Fruit fly (Drosophila melanogaster) whole organism, embryonic: ENCODE results near the gene Cks30A.

ENCODE experiments used
- CG18476 ChIP-seq: fragments of 200-800 bp; sonication (Bioruptor generic); optimal IDR thresholded peaks from 2 replicates; lab custom pipeline; 2016; ENCODE audit warnings: missing biosample characterization, mild to moderate bottlenecking, missing genetic modification characterization
- CG32532 ChIP-seq: fragments of 200-800 bp; sonication (Bioruptor generic); IDR thresholded peaks from 2 replicates; pipeline ENCODE4 v1.3.6; 2022; ENCODE audit warnings: missing biosample characterization, missing genetic modification characterization
- Hr39 ChIP-seq: fragments of >200 bp; optimal IDR thresholded peaks from 2 replicates; lab custom pipeline; 2017
- Hr51 ChIP-seq, 2 experiments: fragments of 200-800 bp; sonication (Bioruptor generic); optimal IDR thresholded peaks; 2 replicates in 1 of 2; 3 replicates in 1 of 2; lab custom pipeline; 2016 to 2018; ENCODE audit warnings: missing biosample characterization in 2 of 2, missing genetic modification characterization in 2 of 2, mild to moderate bottlenecking in 1 of 2, moderate library complexity in 1 of 2
- Mad ChIP-seq: fragments of 200-800 bp; sonication (Bioruptor generic); optimal IDR thresholded peaks from 2 replicates; lab custom pipeline; 2016; ENCODE audit warnings: missing biosample characterization, missing genetic modification characterization
- Oli ChIP-seq: fragments of 200-800 bp; sonication (Bioruptor generic); optimal IDR thresholded peaks from 2 replicates; lab custom pipeline; 2018; ENCODE audit warnings: missing biosample characterization, mild to moderate bottlenecking, missing genetic modification characterization, moderate library complexity
- Rfx ChIP-seq: fragments of 200-800 bp; sonication (Bioruptor generic); IDR thresholded peaks from 2 replicates; pipeline ENCODE4 v1.3.6; 2022; ENCODE audit warnings: missing biosample characterization, missing genetic modification characterization
- chif ChIP-seq, 2 experiments: fragments of 200-800 bp; sonication (Bioruptor generic); optimal IDR thresholded peaks; 3 replicates each; lab custom pipeline; 2016; ENCODE audit warnings: missing biosample characterization in 2 of 2, missing genetic modification characterization in 2 of 2

dm6 chr2L:9369724-9370123 lies 39.2 kb downstream of the Cks30A start:
- TF ChIP-seq Oli (tag; lab: Kevin White, UChicago): no peak
- no peak for TF ChIP-seq Rfx
- no peak for TF ChIP-seq CG18476
- TF ChIP-seq CG32532: no peak
- no peak for TF ChIP-seq Mad (GFP tag; lab: Kevin White, UChicago)
- TF ChIP-seq Hr51 (GFP tag; optimal IDR thresholded peaks at IDR 0.05; lab: Kevin White, UChicago): no peak
- no peak for TF ChIP-seq Hr39 (lab: Kevin White, UChicago)
- TF ChIP-seq chif (GFP tag; optimal IDR thresholded peaks at IDR 0.05; lab: Kevin White, UChicago): no peak
